Worm (Caenorhabditis elegans): ENCODE measurements around the gene msp-51.

- no peak for TF ChIP-seq ztf-11 (tag; optimal IDR thresholded peaks at IDR 0.05)
- no peak for TF ChIP-seq pha-4 (tag; optimal IDR thresholded peaks at IDR 0.05)
- TF ChIP-seq unc-39 (tag; optimal IDR thresholded peaks at IDR 0.05), result no peak
- no peak for TF ChIP-seq unc-62 (GFP tag; optimal IDR thresholded peaks at IDR 0.05)
- TF ChIP-seq blmp-1 (tag; optimal IDR thresholded peaks at IDR 0.05), result no peak
- TF ChIP-seq lin-13 (tag; optimal IDR thresholded peaks at IDR 0.05), result no peak
- no peak for TF ChIP-seq hlh-1 (tag; optimal IDR thresholded peaks at IDR 0.05)
- TF ChIP-seq nhr-76 (tag; optimal IDR thresholded peaks at IDR 0.05), result no peak
- TF ChIP-seq lsy-2 (tag; optimal IDR thresholded peaks at IDR 0.05), result no peak
These were observed 26.3 kb downstream of the msp-51 start, which contains the start of gene F36H12.4 for ce11 chrIV:5268803-5269202.
